Worm (Caenorhabditis elegans) whole organism, L4 larva: ENCODE measurements around the gene gtf-2E2.

Experiments
- ceh-28 ChIP-seq: fragments of 150-350 bp; optimal IDR thresholded peaks from 2 replicates; lab custom pipeline; 2014; ENCODE audit warnings: missing biosample characterization, missing genetic modification reagents, missing genetic modification characterization
- fkh-10 ChIP-seq: fragments of 150-350 bp; optimal IDR thresholded peaks from 2 replicates; lab custom pipeline; 2014; ENCODE audit warnings: missing biosample characterization, missing genetic modification reagents, missing genetic modification characterization
- gei-8 ChIP-seq: fragments of 200-800 bp; sonication (Bioruptor generic); optimal IDR thresholded peaks from 2 replicates; lab custom pipeline; 2018; ENCODE audit warnings: mild to moderate bottlenecking, missing genetic modification characterization, missing compliant biosample characterization
- hlh-11 ChIP-seq: fragments of 200-800 bp; sonication (Bioruptor generic); optimal IDR thresholded peaks from 2 replicates; lab custom pipeline; 2018; ENCODE audit warnings: mild to moderate bottlenecking, missing genetic modification characterization, missing compliant biosample characterization
- jun-1 ChIP-seq: fragments of 150-350 bp; optimal IDR thresholded peaks from 2 replicates; lab custom pipeline; 2014; ENCODE audit warnings: missing biosample characterization, missing genetic modification reagents, missing genetic modification characterization
- lin-1 ChIP-seq: fragments of 200-800 bp; sonication (Bioruptor generic); IDR thresholded peaks from 2 replicates; pipeline ENCODE4 v1.3.6; 2022; ENCODE audit warnings: missing genetic modification reagents, missing genetic modification characterization, missing compliant biosample characterization
- lin-13 ChIP-seq: fragments of 150-350 bp; optimal IDR thresholded peaks from 2 replicates; lab custom pipeline; 2014; ENCODE audit warnings: missing biosample characterization, missing genetic modification reagents, missing genetic modification characterization
- mdl-1 ChIP-seq, 2 experiments: fragments of 150-350 bp in 1 of 2; sonication (generic microtip) in 1 of 2; optimal IDR thresholded peaks; 2 replicates each; lab custom pipeline; 2014 to 2017; ENCODE audit warnings: missing biosample characterization in 2 of 2, missing genetic modification characterization in 2 of 2
- nhr-11 ChIP-seq: fragments of 150-350 bp; optimal IDR thresholded peaks from 2 replicates; lab custom pipeline; 2014; ENCODE audit warnings: missing biosample characterization, missing genetic modification characterization
- nhr-237 ChIP-seq: sonication (generic microtip); optimal IDR thresholded peaks from 2 replicates; lab custom pipeline; 2017; ENCODE audit warnings: missing biosample characterization, missing genetic modification characterization
- nhr-6 ChIP-seq: fragments of 150-350 bp; optimal IDR thresholded peaks from 2 replicates; lab custom pipeline; 2014; ENCODE audit warnings: missing biosample characterization, missing genetic modification characterization
- pqm-1 ChIP-seq: sonication (generic microtip); optimal IDR thresholded peaks from 2 replicates; lab custom pipeline; 2017; ENCODE audit warnings: missing biosample characterization, missing genetic modification characterization
- snpc-4 ChIP-seq: fragments of 150-350 bp; optimal IDR thresholded peaks from 2 replicates; lab custom pipeline; 2014; ENCODE audit warnings: missing biosample characterization, missing genetic modification characterization
- unc-62 ChIP-seq, 3 experiments: fragments of 150-350 bp in 1 of 3; sonication (generic microtip); optimal IDR thresholded peaks in 2 of 3; peaks in 1 of 3; 1 replicate in 1 of 3; 2 replicates in 2 of 3; lab custom pipeline; 2014 to 2017; ENCODE audit warnings: missing biosample characterization in 3 of 3, missing genetic modification characterization in 3 of 3, missing genetic modification reagents in 3 of 3, missing genotype in 1 of 3

- TF ChIP-seq ceh-28 (tag; lab: Kevin White, UChicago) (no peak), gei-8 (GFP tag; lab: Kevin White, UChicago) (no peak), snpc-4 (tag; lab: Kevin White, UChicago) (no peak), mdl-1 (tag; optimal IDR thresholded peaks at IDR 0.05; lab: Kevin White, UChicago) (no peak), nhr-11 (tag; lab: Kevin White, UChicago) (no peak), lin-1 (no peak), unc-62 (GFP tag; optimal IDR thresholded peaks at IDR 0.05 in 1 of 2; lab: Kevin White, UChicago) (no peak), unc-62 (tag; optimal IDR thresholded peaks at IDR 0.05; lab: Kevin White, UChicago) (no peak), nhr-6 (tag; lab: Kevin White, UChicago) (no peak), lin-13 (GFP tag; lab: Kevin White, UChicago) (no peak), fkh-10 (GFP tag; lab: Kevin White, UChicago) (no peak), jun-1 (tag; lab: Kevin White, UChicago) (no peak), hlh-11 (tag; lab: Kevin White, UChicago) (no peak), nhr-237 (tag; lab: Kevin White, UChicago) (no peak), pqm-1 (tag; lab: Kevin White, UChicago) (no peak)
Measured at ce11 chrII:11577861-11578260, 35.6 kb upstream of the gtf-2E2 start.
